Fruit fly (Drosophila melanogaster): ENCODE results near the gene Prosbeta7.

DNA sequence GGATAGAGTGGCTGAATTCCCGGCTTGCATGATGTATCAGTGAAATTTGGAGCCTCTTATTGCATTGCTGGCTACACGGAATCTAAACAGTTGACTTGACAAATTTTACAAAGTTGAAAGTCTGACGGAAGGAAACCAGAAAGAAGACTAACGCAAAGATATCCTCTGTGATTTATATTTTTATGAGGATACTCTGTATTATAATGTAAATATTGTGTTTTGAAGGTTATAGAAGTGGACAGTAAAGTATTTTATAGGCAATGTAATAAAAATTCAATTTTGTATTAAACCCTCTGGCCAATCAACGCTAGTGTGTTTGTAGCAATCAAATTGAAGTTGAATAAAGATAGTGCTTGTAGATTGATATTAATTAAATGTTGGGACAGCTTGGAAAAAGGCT, 29.4 kb upstream of the Prosbeta7 start, which contains the start of gene CG14668:
- TF ChIP-seq usp (GFP tag; optimal IDR thresholded peaks at IDR 0.05) = no peak
- TF ChIP-seq pan (optimal IDR thresholded peaks at IDR 0.05) = no peak
- no peak for TF ChIP-seq psq (optimal IDR thresholded peaks at IDR 0.05)
